Fruit fly (Drosophila melanogaster) whole organism, embryonic: Measurements from ENCODE around the gene CG8097.

Experiments used
- Awh ChIP-seq: fragments of 200-800 bp; sonication (Bioruptor generic); IDR thresholded peaks from 2 replicates; pipeline ENCODE4, ENCODE4 v1.3.6; 2022; ENCODE audit warnings: missing biosample characterization, missing genetic modification characterization
- CG10209 ChIP-seq: fragments of 200-800 bp; sonication (Bioruptor generic); optimal IDR thresholded peaks from 3 replicates; lab custom pipeline; 2017; ENCODE audit warnings: missing biosample characterization, mild to moderate bottlenecking, missing genetic modification characterization, missing genetic modification reagents
- CG10565 ChIP-seq: fragments of 200-800 bp; sonication (Bioruptor generic); optimal IDR thresholded peaks from 3 replicates; lab custom pipeline; 2016; ENCODE audit warnings: missing biosample characterization, mild to moderate bottlenecking, missing genetic modification characterization
- CG11247 ChIP-seq: fragments of 200-800 bp; sonication (Bioruptor generic); IDR thresholded peaks from 2 replicates; pipeline ENCODE4 v1.3.6; 2022; ENCODE audit warnings: missing biosample characterization, missing genetic modification characterization
- CG1233 ChIP-seq: fragments of 200-800 bp; sonication (Bioruptor generic); optimal IDR thresholded peaks from 4 replicates; lab custom pipeline; 2018; ENCODE audit warnings: missing biosample characterization, mild to moderate bottlenecking, missing genetic modification characterization
- CG12942 ChIP-seq: fragments of 200-800 bp; sonication (Bioruptor generic); optimal IDR thresholded peaks from 3 replicates; lab custom pipeline; 2016; ENCODE audit warnings: missing biosample characterization, missing genetic modification characterization
- CG13287 ChIP-seq: fragments of 200-800 bp; sonication (Bioruptor generic); IDR thresholded peaks from 2 replicates; pipeline ENCODE4 v1.3.6; 2022; ENCODE audit warnings: missing biosample characterization, missing genetic modification characterization; ENCODE audit not compliant: partially characterized antibody
- CG17612 ChIP-seq: fragments of 200-800 bp; sonication (Bioruptor generic); IDR thresholded peaks from 2 replicates; pipeline ENCODE4 v1.3.6; 2022; ENCODE audit warnings: missing biosample characterization, missing genetic modification characterization
- CG17912 ChIP-seq: fragments of 200-800 bp; sonication (Bioruptor generic); optimal IDR thresholded peaks from 2 replicates; lab custom pipeline; 2018; ENCODE audit warnings: missing biosample characterization, mild to moderate bottlenecking, missing genetic modification characterization
- CG18011 ChIP-seq: fragments of 200-800 bp; sonication (Bioruptor generic); optimal IDR thresholded peaks from 2 replicates; lab custom pipeline; 2017; ENCODE audit warnings: missing biosample characterization, missing genetic modification characterization, mild to moderate bottlenecking, moderate library complexity, missing genotype
- CG18476 ChIP-seq: fragments of 200-800 bp; sonication (Bioruptor generic); optimal IDR thresholded peaks from 2 replicates; lab custom pipeline; 2016; ENCODE audit warnings: missing biosample characterization, mild to moderate bottlenecking, missing genetic modification characterization
- CG2199 ChIP-seq: fragments of 200-800 bp; sonication (Bioruptor generic); IDR thresholded peaks from 3 replicates; pipeline ENCODE4 v1.3.6; 2022; ENCODE audit warnings: missing biosample characterization, missing genetic modification characterization
- CG2875 ChIP-seq: fragments of 200-800 bp; sonication (Bioruptor generic); optimal IDR thresholded peaks from 2 replicates; lab custom pipeline; 2017; ENCODE audit warnings: missing biosample characterization, mild to moderate bottlenecking, missing genetic modification characterization, missing genetic modification reagents
- CG30431 ChIP-seq: fragments of 200-800 bp; sonication (Bioruptor generic); optimal IDR thresholded peaks from 2 replicates; lab custom pipeline; 2017; ENCODE audit warnings: missing biosample characterization, missing genetic modification characterization
- CG32767 ChIP-seq: fragments of 200-800 bp; sonication (Bioruptor generic); IDR thresholded peaks from 2 replicates; pipeline ENCODE4 v1.3.6; 2022; ENCODE audit warnings: missing biosample characterization, missing genetic modification characterization
- CG3407 ChIP-seq: fragments of 200-800 bp; sonication (Bioruptor generic); optimal IDR thresholded peaks from 2 replicates; lab custom pipeline; 2018; ENCODE audit warnings: missing biosample characterization, mild to moderate bottlenecking, missing genetic modification characterization
- CG4328 ChIP-seq: fragments of 200-800 bp; sonication (Bioruptor generic); optimal IDR thresholded peaks from 3 replicates; lab custom pipeline; 2017; ENCODE audit warnings: missing biosample characterization, missing genetic modification reagents, missing genetic modification characterization
- CG4360 ChIP-seq: fragments of 200-800 bp; sonication (Bioruptor generic); IDR thresholded peaks from 2 replicates; pipeline ENCODE4 v1.3.6; 2022; ENCODE audit warnings: missing biosample characterization, missing genetic modification characterization
- CG6254 ChIP-seq: fragments of 200-800 bp; sonication (Bioruptor generic); optimal IDR thresholded peaks from 3 replicates; lab custom pipeline; 2017; ENCODE audit warnings: mild to moderate bottlenecking, missing biosample characterization, missing genetic modification reagents, missing genetic modification characterization
- CG8290 ChIP-seq, 3 experiments: fragments of 200-800 bp; sonication (Bioruptor generic); optimal IDR thresholded peaks; 2 replicates each; lab custom pipeline; 2016 to 2019; ENCODE audit warnings: missing biosample characterization in 3 of 3, missing genetic modification characterization in 3 of 3, mild to moderate bottlenecking in 2 of 3, moderate library complexity in 1 of 3
- CG8478 ChIP-seq: fragments of >200 bp; optimal IDR thresholded peaks from 2 replicates; lab custom pipeline; 2018
- CG9932 ChIP-seq: fragments of 200-800 bp; sonication (Bioruptor generic); IDR thresholded peaks from 2 replicates; pipeline ENCODE4 v1.3.6; 2022; ENCODE audit warnings: missing biosample characterization, missing genetic modification characterization
- D19A ChIP-seq: fragments of 200-800 bp; optimal IDR thresholded peaks from 3 replicates; lab custom pipeline; 2019; ENCODE audit warnings: missing biosample characterization, mild to moderate bottlenecking, missing genetic modification characterization, moderate library complexity
- Dip2 ChIP-seq: fragments of 200-800 bp; sonication (Bioruptor generic); IDR thresholded peaks from 2 replicates; pipeline ENCODE4 v1.3.6; 2022; ENCODE audit warnings: missing biosample characterization, missing genetic modification characterization
- HLH4C ChIP-seq: fragments of 200-800 bp; sonication (Bioruptor generic); IDR thresholded peaks from 3 replicates; pipeline ENCODE4 v1.3.6; 2022; ENCODE audit warnings: missing biosample characterization, missing genetic modification characterization; ENCODE audit not compliant: partially characterized antibody
- Lpt ChIP-seq: fragments of >200 bp; optimal IDR thresholded peaks from 2 replicates; lab custom pipeline; 2018; ENCODE audit warnings: missing biosample characterization, missing genetic modification characterization
- PHDP ChIP-seq: fragments of 200-800 bp; sonication (Bioruptor generic); optimal IDR thresholded peaks from 3 replicates; lab custom pipeline; 2018; ENCODE audit warnings: missing biosample characterization, mild to moderate bottlenecking, missing genetic modification characterization, moderate library complexity
- ab ChIP-seq: fragments of 200-800 bp; sonication (Bioruptor generic); optimal IDR thresholded peaks from 2 replicates; lab custom pipeline; 2016; ENCODE audit warnings: missing biosample characterization, missing genetic modification characterization
- ac ChIP-seq: fragments of 200-800 bp; sonication (Bioruptor generic); optimal IDR thresholded peaks from 3 replicates; lab custom pipeline; 2017; ENCODE audit warnings: missing biosample characterization, mild to moderate bottlenecking, missing genetic modification characterization
- ash1 ChIP-seq: fragments of 200-800 bp; sonication (Bioruptor generic); optimal IDR thresholded peaks from 2 replicates; lab custom pipeline; 2018; ENCODE audit warnings: missing biosample characterization, mild to moderate bottlenecking, missing genetic modification characterization
- bab2 ChIP-seq: fragments of 200-800 bp; sonication (Bioruptor generic); optimal IDR thresholded peaks from 2 replicates; lab custom pipeline; 2016; ENCODE audit warnings: missing biosample characterization, missing genetic modification characterization
- bigmax ChIP-seq: fragments of 200-800 bp; sonication (Bioruptor generic); optimal IDR thresholded peaks from 2 replicates; lab custom pipeline; 2018; ENCODE audit warnings: missing biosample characterization, mild to moderate bottlenecking, missing genetic modification characterization
- br ChIP-seq: fragments of >200 bp; optimal IDR thresholded peaks from 2 replicates; lab custom pipeline; 2017
- bsh ChIP-seq, 2 experiments: fragments of 200-800 bp; sonication (Bioruptor generic); optimal IDR thresholded peaks; 2 replicates each; lab custom pipeline; 2017 to 2018; ENCODE audit warnings: mild to moderate bottlenecking in 2 of 2, missing biosample characterization in 2 of 2, missing genetic modification characterization in 2 of 2, moderate library complexity in 1 of 2
- chn ChIP-seq: fragments of 200-800 bp; sonication (Bioruptor generic); optimal IDR thresholded peaks from 2 replicates; lab custom pipeline; 2016; ENCODE audit warnings: missing biosample characterization, missing genetic modification characterization
- dm ChIP-seq: fragments of 200-800 bp; sonication (Bioruptor generic); optimal IDR thresholded peaks from 3 replicates; lab custom pipeline; 2016; ENCODE audit warnings: missing biosample characterization, missing genetic modification characterization
- fd102C ChIP-seq: fragments of 200-800 bp; sonication (Bioruptor generic); optimal IDR thresholded peaks from 2 replicates; lab custom pipeline; 2018; ENCODE audit warnings: missing biosample characterization, mild to moderate bottlenecking, missing genetic modification characterization, moderate library complexity
- gcm ChIP-seq: fragments of 200-800 bp; sonication (Bioruptor generic); optimal IDR thresholded peaks from 2 replicates; lab custom pipeline; 2019; ENCODE audit warnings: missing biosample characterization, mild to moderate bottlenecking, missing genetic modification characterization, moderate library complexity
- hbn ChIP-seq: fragments of 200-800 bp; sonication (Bioruptor generic); IDR thresholded peaks from 2 replicates; pipeline ENCODE4 v1.3.6; 2022; ENCODE audit warnings: missing biosample characterization, missing genetic modification characterization; ENCODE audit not compliant: partially characterized antibody
- pnt ChIP-seq: fragments of 200-800 bp; sonication (Bioruptor generic); optimal IDR thresholded peaks from 3 replicates; lab custom pipeline; 2016; ENCODE audit warnings: missing biosample characterization, missing genetic modification characterization
- psq ChIP-seq: fragments of 200-800 bp; sonication (Bioruptor generic); optimal IDR thresholded peaks from 2 replicates; lab custom pipeline; 2017; ENCODE audit warnings: missing biosample characterization, missing genetic modification characterization
- row ChIP-seq: fragments of 200-800 bp; sonication (Bioruptor generic); IDR thresholded peaks from 3 replicates; pipeline ENCODE4 v1.3.6; 2022; ENCODE audit warnings: missing biosample characterization, missing genetic modification characterization
- schlank ChIP-seq: fragments of 200-800 bp; sonication (Bioruptor generic); optimal IDR thresholded peaks from 2 replicates; lab custom pipeline; 2018; ENCODE audit warnings: missing biosample characterization, mild to moderate bottlenecking, missing genetic modification characterization
- sens ChIP-seq: fragments of 200-800 bp; sonication (Bioruptor generic); peaks from one replicate; lab custom pipeline; 2016; ENCODE audit warnings: missing biosample characterization, missing genetic modification characterization
- sisA ChIP-seq: fragments of 200-800 bp; sonication (Bioruptor generic); IDR thresholded peaks from 2 replicates; pipeline ENCODE4 v1.3.6; 2022; ENCODE audit warnings: missing biosample characterization, missing genetic modification characterization
- so ChIP-seq: fragments of 200-800 bp; sonication (Bioruptor generic); IDR thresholded peaks from 3 replicates; pipeline ENCODE4 v1.3.6; 2022; ENCODE audit warnings: missing biosample characterization, missing genetic modification characterization
- sob ChIP-seq: fragments of 200-800 bp; sonication (Bioruptor generic); IDR thresholded peaks from 2 replicates; pipeline ENCODE4 v1.3.6; 2022; ENCODE audit warnings: missing biosample characterization, missing genetic modification characterization
- ttk ChIP-seq: fragments of 200-800 bp; sonication (Bioruptor generic); IDR thresholded peaks from 2 replicates; pipeline ENCODE4 v2.1.2; 2022; ENCODE audit warnings: missing biosample characterization, missing genetic modification characterization
- tup ChIP-seq: fragments of 200-800 bp; sonication (Bioruptor generic); optimal IDR thresholded peaks from 2 replicates; lab custom pipeline; 2016; ENCODE audit warnings: missing biosample characterization, mild to moderate bottlenecking, missing genetic modification characterization, moderate library complexity
- twi ChIP-seq: fragments of 200-800 bp; optimal IDR thresholded peaks from 2 replicates; lab custom pipeline; 2019; ENCODE audit warnings: missing biosample characterization, mild to moderate bottlenecking, missing genetic modification characterization, moderate library complexity

CG8097 gene

dm6 chrX:15618953-15619630 lies 36.1 kb downstream of the CG8097 start (continued):
- TF ChIP-seq ac (GFP tag; lab: Kevin White, UChicago) (no peak), sens (GFP tag; lab: Kevin White, UChicago) (peak; percentile 95), twi (tag; lab: Kevin White, UChicago) (peak; percentile 75), PHDP (tag; lab: Kevin White, UChicago) (peak; percentile 69), bsh (GFP tag; optimal IDR thresholded peaks at IDR 0.05; lab: Kevin White, UChicago) (peak in 1 of 2 experiments; percentile 91), Dip2 (GFP tag; lab: Robert Waterston, UW) (no peak), chn (GFP tag; lab: Kevin White, UChicago) (peak; percentile 64), CG3407 (GFP tag; lab: Kevin White, UChicago) (peak; percentile 62), CG17912 (GFP tag; lab: Kevin White, UChicago) (peak; percentile 5), sob (peak; percentile 82), CG4360 (0 out of 2 replicates have a peak, but pooled peaks have one; percentile 15), so (peak; percentile 52; the same call in 1 of the 3 replicates), CG6254 (GFP tag; lab: Kevin White, UChicago) (peak; percentile 65), br (no peak), gcm (GFP tag; lab: Kevin White, UChicago) (peak; percentile 56), CG10209 (peak; percentile 81), CG1233 (GFP tag; lab: Kevin White, UChicago) (peak; percentile 76), bab2 (GFP tag; lab: Kevin White, UChicago) (peak; percentile 73), CG8290 (GFP tag; optimal IDR thresholded peaks at IDR 0.05; lab: Kevin White, UChicago) (peak; percentile 80), CG8290 (tag; optimal IDR thresholded peaks at IDR 0.05; lab: Kevin White, UChicago) (peak in 1 of 2 experiments; percentile 78), Awh (GFP tag; lab: Robert Waterston, UW) (peak; percentile 78), CG30431 (GFP tag; lab: Kevin White, UChicago) (peak; percentile 79), D19A (tag; lab: Kevin White, UChicago) (peak; percentile 71), CG11247 (GFP tag; lab: Robert Waterston, UW) (peak; percentile 63; the same call in 1 of the 2 replicates), CG2875 (GFP tag; lab: Kevin White, UChicago) (peak; percentile 76), CG13287 (GFP tag; lab: Robert Waterston, UW) (no peak), tup (GFP tag; lab: Kevin White, UChicago) (peak; percentile 22), HLH4C (GFP tag; lab: Robert Waterston, UW) (no peak), CG32767 (GFP tag; lab: Robert Waterston, UW) (peak; percentile 40; the same call in 1 of the 2 replicates), hbn (GFP tag; lab: Robert Waterston, UW) (no peak), CG8478 (lab: Kevin White, UChicago) (no peak), CG2199 (GFP tag; lab: Robert Waterston, UW) (peak; percentile 49; the same call in 1 of the 3 replicates), CG17612 (GFP tag; lab: Robert Waterston, UW) (no peak; the same call in 1 of the 2 replicates), Lpt (no peak), row (GFP tag; lab: Robert Waterston, UW) (peak; percentile 86), bigmax (GFP tag; lab: Kevin White, UChicago) (no peak), CG10565 (GFP tag; lab: Kevin White, UChicago) (no peak), CG4328 (GFP tag; lab: Kevin White, UChicago) (peak; percentile 47), sisA (peak; percentile 87), ab (GFP tag; lab: Kevin White, UChicago) (no peak), ash1 (GFP tag; lab: Kevin White, UChicago) (no peak), CG9932 (peak; percentile 49; the same call in 1 of the 2 replicates), CG12942 (GFP tag; lab: Kevin White, UChicago) (peak; percentile 81), CG18011 (GFP tag; lab: Kevin White, UChicago) (peak; percentile 33), CG18476 (peak; percentile 28), schlank (tag; lab: Kevin White, UChicago) (peak; percentile 50), pnt (GFP tag; lab: Kevin White, UChicago) (peak; percentile 79), dm (peak; percentile 27), ttk (GFP tag; lab: Robert Waterston, UW) (peak; percentile 78), psq (GFP tag; lab: Kevin White, UChicago) (peak; percentile 42), fd102C (GFP tag; lab: Kevin White, UChicago) (no peak)
